Fruit fly (Drosophila melanogaster) whole organism, embryonic: ENCODE measurements around the gene QC.

Experiments used
- CG10147 ChIP-seq: fragments of 200-800 bp; sonication (Bioruptor generic); optimal IDR thresholded peaks from 2 replicates; lab custom pipeline; 2019; ENCODE audit warnings: missing biosample characterization, mild to moderate bottlenecking, missing genetic modification characterization, moderate library complexity
- CG10543 ChIP-seq: fragments of 200-800 bp; sonication (Bioruptor generic); optimal IDR thresholded peaks from 3 replicates; lab custom pipeline; 2017; ENCODE audit warnings: missing biosample characterization, mild to moderate bottlenecking, missing genetic modification characterization, moderate library complexity
- CG11456 ChIP-seq: fragments of 200-800 bp; sonication (Bioruptor generic); IDR thresholded peaks from 3 replicates; pipeline ENCODE4 v1.3.6; 2022; ENCODE audit warnings: missing biosample characterization, missing genetic modification characterization
- CG14710 ChIP-seq: fragments of 200-800 bp; sonication (Bioruptor generic); optimal IDR thresholded peaks from 3 replicates; lab custom pipeline; 2019; ENCODE audit warnings: missing biosample characterization, mild to moderate bottlenecking, missing genetic modification characterization, moderate library complexity
- CG9932 ChIP-seq: fragments of 200-800 bp; sonication (Bioruptor generic); IDR thresholded peaks from 2 replicates; pipeline ENCODE4 v1.3.6; 2022; ENCODE audit warnings: missing biosample characterization, missing genetic modification characterization
- D19A ChIP-seq: fragments of 200-800 bp; optimal IDR thresholded peaks from 3 replicates; lab custom pipeline; 2019; ENCODE audit warnings: missing biosample characterization, mild to moderate bottlenecking, missing genetic modification characterization, moderate library complexity
- Ets65A ChIP-seq: fragments of 200-800 bp; sonication (Bioruptor generic); peaks from one replicate; lab custom pipeline; 2016; ENCODE audit warnings: missing biosample characterization, missing genetic modification characterization
- Ravus ChIP-seq: fragments of 200-800 bp; sonication (Bioruptor generic); IDR thresholded peaks from 2 replicates; pipeline ENCODE4 v1.3.6; 2022; ENCODE audit warnings: missing biosample characterization, missing genetic modification characterization
- Sox102F ChIP-seq: fragments of 200-800 bp; sonication (Bioruptor generic); optimal IDR thresholded peaks from 2 replicates; lab custom pipeline; 2018; ENCODE audit warnings: missing biosample characterization, mild to moderate bottlenecking, missing genetic modification characterization, moderate library complexity
- Xrp1 ChIP-seq: fragments of 200-800 bp; sonication (Bioruptor generic); IDR thresholded peaks from 2 replicates; pipeline ENCODE4 v1.3.6; 2022; ENCODE audit warnings: missing biosample characterization, missing genetic modification characterization
- corto ChIP-seq: fragments of 200-800 bp; sonication (Bioruptor generic); optimal IDR thresholded peaks from 2 replicates; lab custom pipeline; 2016; ENCODE audit warnings: missing biosample characterization, mild to moderate bottlenecking, missing genetic modification characterization, moderate library complexity
- fu2 ChIP-seq: fragments of 200-800 bp; sonication (Bioruptor generic); optimal IDR thresholded peaks from 2 replicates; lab custom pipeline; 2016; ENCODE audit warnings: missing biosample characterization, missing genetic modification characterization
- her ChIP-seq: fragments of 200-800 bp; sonication (Bioruptor generic); optimal IDR thresholded peaks from 2 replicates; lab custom pipeline; 2016; ENCODE audit warnings: missing biosample characterization, missing genetic modification characterization
- sens ChIP-seq: fragments of 200-800 bp; sonication (Bioruptor generic); peaks from one replicate; lab custom pipeline; 2016; ENCODE audit warnings: missing biosample characterization, missing genetic modification characterization
- sob ChIP-seq: fragments of 200-800 bp; sonication (Bioruptor generic); IDR thresholded peaks from 2 replicates; pipeline ENCODE4 v1.3.6; 2022; ENCODE audit warnings: missing biosample characterization, missing genetic modification characterization

The QC gene

DNA sequence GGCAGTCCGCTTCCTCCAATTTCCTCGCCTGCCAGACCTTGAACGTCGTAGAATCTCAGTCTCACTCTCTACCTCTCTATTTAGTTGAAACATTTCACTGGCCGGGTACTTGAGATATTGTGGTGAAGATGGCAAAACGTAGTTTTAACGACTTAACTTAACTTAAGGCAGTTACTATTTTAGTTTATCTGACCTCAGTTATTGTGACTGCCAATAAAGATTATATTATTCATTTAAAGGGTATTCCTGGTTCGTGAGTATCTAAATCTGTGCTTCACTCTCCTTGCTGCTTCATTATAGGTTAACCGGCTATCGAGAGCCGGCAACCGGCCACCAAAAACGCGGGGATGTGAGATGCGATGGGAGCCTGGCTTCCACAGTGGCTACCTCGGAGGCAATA, 47.2 kb downstream of the QC start:
- no peak for TF ChIP-seq CG10543
- no peak for TF ChIP-seq Sox102F (GFP tag; lab: Kevin White, UChicago)
- TF ChIP-seq D19A: peak; percentile 17
- peak; percentile 64 for TF ChIP-seq Ets65A (GFP tag; lab: Kevin White, UChicago)
- no peak for TF ChIP-seq CG9932
- 0 out of 2 replicates have a peak, but pooled peaks have one; percentile 9 for TF ChIP-seq Xrp1 (GFP tag; lab: Robert Waterston, UW)
- TF ChIP-seq fu2 (GFP tag; lab: Kevin White, UChicago): no peak
- no peak for TF ChIP-seq her (GFP tag; lab: Kevin White, UChicago)
- TF ChIP-seq sob (GFP tag; lab: Robert Waterston, UW): no peak
- no peak for TF ChIP-seq CG14710 (tag; lab: Kevin White, UChicago)
- no peak for TF ChIP-seq CG10147 (GFP tag; lab: Kevin White, UChicago)
- peak; percentile 21 for TF ChIP-seq sens (GFP tag; lab: Kevin White, UChicago)
- TF ChIP-seq CG11456 (GFP tag; lab: Robert Waterston, UW): no peak

DNA sequence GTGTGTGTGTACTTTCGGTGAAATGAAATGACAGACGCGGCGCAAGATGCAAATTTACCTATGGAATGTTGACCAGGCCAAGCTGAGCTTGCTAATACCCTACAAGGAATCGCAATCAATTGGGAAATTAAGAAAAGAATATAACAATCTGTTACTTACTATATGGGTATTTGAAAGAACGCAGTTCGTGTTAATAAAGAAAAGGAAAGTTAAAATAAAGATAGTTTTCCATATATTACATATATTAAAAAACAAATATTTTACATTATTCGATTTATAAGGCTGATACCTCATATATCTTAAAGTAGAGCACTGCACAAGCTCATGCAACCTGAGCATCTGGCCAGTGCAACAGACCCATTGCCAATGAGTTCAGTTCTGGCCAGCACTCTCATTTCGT, 50.6 kb downstream of the QC start:
- TF ChIP-seq Ravus (no peak), corto (GFP tag; lab: Kevin White, UChicago) (peak; percentile 6)
- TF ChIP-seq, all 482 proteins: peak for 1
